Fruit fly (Drosophila melanogaster) whole organism, embryonic: ENCODE results near the gene CG16710.
A peak's percentile ranks its signal among the peaks of the same experiment; 100 is the strongest.

Experiments
- C15 ChIP-seq: fragments of 200-800 bp; sonication (Bioruptor generic); IDR thresholded peaks from 3 replicates; pipeline ENCODE4 v1.3.6; 2022; ENCODE audit warnings: missing biosample characterization, missing genetic modification characterization
- CG11093 ChIP-seq: fragments of 200-800 bp; sonication (Bioruptor generic); IDR thresholded peaks from 3 replicates; pipeline ENCODE4 v1.3.6; 2022; ENCODE audit warnings: missing biosample characterization, missing genetic modification characterization
- CG11723 ChIP-seq: fragments of 200-800 bp; sonication (Bioruptor generic); optimal IDR thresholded peaks from 2 replicates; lab custom pipeline; 2017; ENCODE audit warnings: missing biosample characterization, mild to moderate bottlenecking, missing genetic modification characterization
- CG12104 ChIP-seq: fragments of 200-800 bp; sonication (Bioruptor generic); optimal IDR thresholded peaks from 3 replicates; lab custom pipeline; 2016; ENCODE audit warnings: missing biosample characterization, missing genetic modification characterization
- CG13624 ChIP-seq: fragments of 200-800 bp; sonication (Bioruptor generic); optimal IDR thresholded peaks from 2 replicates; lab custom pipeline; 2016; ENCODE audit warnings: missing biosample characterization, missing genetic modification characterization
- CG13894 ChIP-seq: fragments of 200-800 bp; sonication (Bioruptor generic); optimal IDR thresholded peaks from 3 replicates; lab custom pipeline; 2018; ENCODE audit warnings: missing biosample characterization, mild to moderate bottlenecking, missing genetic modification characterization, moderate library complexity
- CG1603 ChIP-seq: fragments of 200-800 bp; sonication (Bioruptor generic); optimal IDR thresholded peaks from 2 replicates; lab custom pipeline; 2019; ENCODE audit warnings: missing biosample characterization, mild to moderate bottlenecking, missing genetic modification characterization, moderate library complexity
- CG17568 ChIP-seq: fragments of 200-800 bp; sonication (Bioruptor generic); optimal IDR thresholded peaks from 2 replicates; lab custom pipeline; 2018; ENCODE audit warnings: missing biosample characterization, mild to moderate bottlenecking, missing genetic modification characterization, moderate library complexity
- CG17912 ChIP-seq: fragments of 200-800 bp; sonication (Bioruptor generic); optimal IDR thresholded peaks from 2 replicates; lab custom pipeline; 2018; ENCODE audit warnings: missing biosample characterization, mild to moderate bottlenecking, missing genetic modification characterization
- CG18011 ChIP-seq: fragments of 200-800 bp; sonication (Bioruptor generic); optimal IDR thresholded peaks from 2 replicates; lab custom pipeline; 2017; ENCODE audit warnings: missing biosample characterization, missing genetic modification characterization, mild to moderate bottlenecking, moderate library complexity, missing genotype
- CG2875 ChIP-seq: fragments of 200-800 bp; sonication (Bioruptor generic); optimal IDR thresholded peaks from 2 replicates; lab custom pipeline; 2017; ENCODE audit warnings: missing biosample characterization, mild to moderate bottlenecking, missing genetic modification characterization, missing genetic modification reagents
- CG3065 ChIP-seq: fragments of 200-800 bp; sonication (Bioruptor generic); optimal IDR thresholded peaks from 2 replicates; lab custom pipeline; 2016; ENCODE audit warnings: missing biosample characterization, missing genetic modification characterization
- CG31224 ChIP-seq: fragments of 200-800 bp; sonication (Bioruptor generic); IDR thresholded peaks from 2 replicates; pipeline ENCODE4 v1.3.6; 2022; ENCODE audit warnings: missing biosample characterization, missing genetic modification characterization
- CG32772 ChIP-seq: fragments of 200-800 bp; sonication (Bioruptor generic); IDR thresholded peaks from 2 replicates; pipeline ENCODE4 v1.3.6; 2022; ENCODE audit warnings: missing biosample characterization, missing genetic modification characterization
- CG6791 ChIP-seq: fragments of 200-800 bp; sonication (Bioruptor generic); IDR thresholded peaks from 3 replicates; pipeline ENCODE4 v1.3.6; 2022; ENCODE audit warnings: missing biosample characterization, missing genetic modification characterization; ENCODE audit not compliant: partially characterized antibody
- CG6813 ChIP-seq: fragments of 200-800 bp; sonication (Bioruptor generic); optimal IDR thresholded peaks from 2 replicates; lab custom pipeline; 2017; ENCODE audit warnings: missing biosample characterization, missing genetic modification characterization, mild to moderate bottlenecking, moderate library complexity, missing genetic modification reagents
- Dll ChIP-seq: fragments of 200-800 bp; sonication (Bioruptor generic); IDR thresholded peaks from 4 replicates; pipeline ENCODE4 v1.3.6; 2022; ENCODE audit warnings: missing biosample characterization, missing genetic modification characterization; ENCODE audit not compliant: partially characterized antibody
- E2f1 ChIP-seq: fragments of 200-800 bp; sonication (Bioruptor generic); IDR thresholded peaks from 2 replicates; pipeline ENCODE4 v1.3.6; 2022; ENCODE audit warnings: missing biosample characterization, missing genetic modification characterization
- Fer1 ChIP-seq: fragments of 200-800 bp; sonication (Bioruptor generic); optimal IDR thresholded peaks from 2 replicates; lab custom pipeline; 2017; ENCODE audit warnings: missing biosample characterization, mild to moderate bottlenecking, missing genetic modification characterization
- GATAe ChIP-seq: fragments of 200-800 bp; sonication (Bioruptor generic); conservative IDR thresholded peaks from 2 replicates; pipeline ENCODE4 v1.3.6; 2022; ENCODE audit warnings: missing biosample characterization, missing genetic modification characterization
- Gug ChIP-seq: fragments of 200-800 bp; sonication (Bioruptor generic); IDR thresholded peaks from 4 replicates; pipeline ENCODE4 v1.3.6; 2022; ENCODE audit warnings: missing biosample characterization, missing genetic modification characterization
- H15 ChIP-seq: fragments of 200-800 bp; sonication (Bioruptor generic); IDR thresholded peaks from 3 replicates; pipeline ENCODE4 v1.3.6; 2022; ENCODE audit warnings: missing biosample characterization, missing genetic modification characterization
- Hand ChIP-seq: fragments of 200-800 bp; sonication (Bioruptor generic); optimal IDR thresholded peaks from 2 replicates; lab custom pipeline; 2017; ENCODE audit warnings: mild to moderate bottlenecking, missing biosample characterization, missing genetic modification reagents, missing genetic modification characterization
- Lhr ChIP-seq: fragments of 200-800 bp; sonication (Bioruptor generic); optimal IDR thresholded peaks from 3 replicates; lab custom pipeline; 2017; ENCODE audit warnings: mild to moderate bottlenecking, missing biosample characterization, missing genetic modification reagents, missing genetic modification characterization
- MESR4 ChIP-seq: fragments of 200-800 bp; sonication (Bioruptor generic); optimal IDR thresholded peaks from 2 replicates; lab custom pipeline; 2018; ENCODE audit warnings: missing biosample characterization, mild to moderate bottlenecking, missing genetic modification characterization, moderate library complexity
- Mad ChIP-seq: fragments of 200-800 bp; sonication (Bioruptor generic); optimal IDR thresholded peaks from 2 replicates; lab custom pipeline; 2016; ENCODE audit warnings: missing biosample characterization, missing genetic modification characterization
- Nf-YC ChIP-seq: fragments of 200-800 bp; optimal IDR thresholded peaks from 3 replicates; lab custom pipeline; 2019; ENCODE audit warnings: missing biosample characterization, mild to moderate bottlenecking, missing genetic modification characterization, moderate library complexity
- Optix ChIP-seq: fragments of 200-800 bp; sonication (Bioruptor generic); IDR thresholded peaks from 3 replicates; pipeline ENCODE4 v1.3.6; 2022; ENCODE audit warnings: missing biosample characterization, missing genetic modification characterization
- Scr ChIP-seq: fragments of 200-800 bp; sonication (Bioruptor generic); IDR thresholded peaks from 2 replicates; pipeline ENCODE4 v1.3.6; 2022; ENCODE audit warnings: missing biosample characterization, missing genetic modification characterization; ENCODE audit not compliant: partially characterized antibody
- az2 ChIP-seq: fragments of 200-800 bp; sonication (Bioruptor generic); optimal IDR thresholded peaks from 3 replicates; lab custom pipeline; 2016; ENCODE audit warnings: missing biosample characterization, missing genetic modification characterization
- bsh ChIP-seq, 2 experiments: fragments of 200-800 bp; sonication (Bioruptor generic); optimal IDR thresholded peaks; 2 replicates each; lab custom pipeline; 2017 to 2018; ENCODE audit warnings: mild to moderate bottlenecking in 2 of 2, missing biosample characterization in 2 of 2, missing genetic modification characterization in 2 of 2, moderate library complexity in 1 of 2
- cad ChIP-seq: fragments of >200 bp; optimal IDR thresholded peaks from 2 replicates; lab custom pipeline; 2017; ENCODE audit warnings: missing biosample characterization, missing genetic modification characterization
- cas ChIP-seq: fragments of 200-800 bp; sonication (Bioruptor generic); IDR thresholded peaks from 2 replicates; pipeline ENCODE4 v1.3.6; 2022; ENCODE audit warnings: missing biosample characterization, missing genetic modification characterization
- emc ChIP-seq: fragments of 200-800 bp; sonication (Bioruptor generic); optimal IDR thresholded peaks from 2 replicates; lab custom pipeline; 2016; ENCODE audit warnings: missing biosample characterization, missing genetic modification characterization
- fd64A ChIP-seq: fragments of 200-800 bp; sonication (Bioruptor generic); optimal IDR thresholded peaks from 3 replicates; lab custom pipeline; 2018; ENCODE audit warnings: missing biosample characterization, mild to moderate bottlenecking, missing genetic modification characterization
- fru ChIP-seq: fragments of >200 bp; optimal IDR thresholded peaks from 2 replicates; lab custom pipeline; 2017
- gfzf ChIP-seq: fragments of 200-800 bp; sonication (Bioruptor generic); optimal IDR thresholded peaks from 2 replicates; lab custom pipeline; 2016; ENCODE audit warnings: missing biosample characterization, mild to moderate bottlenecking, missing genetic modification characterization, moderate library complexity
- gro ChIP-seq: fragments of 200-800 bp; sonication (Bioruptor generic); optimal IDR thresholded peaks from 2 replicates; lab custom pipeline; 2016; ENCODE audit warnings: missing biosample characterization, missing genetic modification characterization
- hb ChIP-seq: fragments of 200-800 bp; sonication (Bioruptor generic); IDR thresholded peaks from 3 replicates; pipeline ENCODE4 v1.3.6; 2022; ENCODE audit warnings: missing biosample characterization, missing genetic modification characterization; ENCODE audit not compliant: partially characterized antibody
- ind ChIP-seq: fragments of 200-800 bp; sonication (Bioruptor generic); optimal IDR thresholded peaks from 3 replicates; lab custom pipeline; 2016; ENCODE audit warnings: missing biosample characterization, missing genetic modification characterization
- inv ChIP-seq: fragments of 200-800 bp; sonication (Bioruptor generic); IDR thresholded peaks from 2 replicates; pipeline ENCODE4 v1.3.6; 2022; ENCODE audit warnings: missing biosample characterization, missing genetic modification characterization; ENCODE audit not compliant: partially characterized antibody
- lab ChIP-seq: fragments of 200-800 bp; sonication (Bioruptor generic); optimal IDR thresholded peaks from 3 replicates; lab custom pipeline; 2017; ENCODE audit warnings: missing biosample characterization, missing genetic modification characterization, mild to moderate bottlenecking, moderate library complexity, missing genetic modification reagents
- lilli ChIP-seq: fragments of 200-800 bp; sonication (Bioruptor generic); optimal IDR thresholded peaks from 3 replicates; lab custom pipeline; 2016; ENCODE audit warnings: missing biosample characterization, missing genetic modification characterization
- odd ChIP-seq: fragments of 200-800 bp; sonication (Bioruptor generic); optimal IDR thresholded peaks from 2 replicates; lab custom pipeline; 2017; ENCODE audit warnings: missing biosample characterization, mild to moderate bottlenecking, missing genetic modification characterization
- pum ChIP-seq: fragments of 200-800 bp; sonication (Bioruptor generic); optimal IDR thresholded peaks from 2 replicates; lab custom pipeline; 2016; ENCODE audit warnings: missing biosample characterization, missing genetic modification characterization
- ranshi ChIP-seq: fragments of 200-800 bp; sonication (Bioruptor generic); IDR thresholded peaks from 2 replicates; pipeline ENCODE4 v1.3.6; 2022; ENCODE audit warnings: missing biosample characterization, missing genetic modification characterization
- sc ChIP-seq, 3 experiments: fragments of >200 bp in 2 of 3; fragments of 200-800 bp in 1 of 3; sonication (Bioruptor generic) in 1 of 3; optimal IDR thresholded peaks; 2 replicates in 2 of 3; 3 replicates in 1 of 3; lab custom pipeline; 2017; ENCODE audit warnings: mild to moderate bottlenecking in 1 of 3, missing biosample characterization in 1 of 3, missing genetic modification characterization in 1 of 3, missing genetic modification reagents in 1 of 3
- zen2 ChIP-seq: fragments of 200-800 bp; sonication (Bioruptor generic); IDR thresholded peaks from 3 replicates; pipeline ENCODE4 v1.3.6; 2022; ENCODE audit warnings: missing biosample characterization, missing genetic modification characterization; ENCODE audit not compliant: partially characterized antibody
- zfh2 ChIP-seq: fragments of 200-800 bp; sonication (Bioruptor generic); optimal IDR thresholded peaks from 2 replicates; lab custom pipeline; 2016; ENCODE audit warnings: missing biosample characterization, missing genetic modification characterization

Gene CG16710

dm6 chr3R:23722680-23723372 lies 40.5 kb downstream of the CG16710 start, which contains the start of gene CG10365 (continued):
- peak; percentile 81 for TF ChIP-seq ind (GFP tag; lab: Kevin White, UChicago)
- no peak for TF ChIP-seq gro (GFP tag; lab: Kevin White, UChicago)
- TF ChIP-seq CG6813 = peak; percentile 82
- 0 out of 2 replicates have a peak, but pooled peaks have one; percentile 50 for TF ChIP-seq cas (GFP tag; lab: Robert Waterston, UW)
- TF ChIP-seq Gug = no peak
- peak; percentile 88 for TF ChIP-seq ranshi (GFP tag; lab: Robert Waterston, UW)
- TF ChIP-seq Hand (GFP tag; lab: Kevin White, UChicago) = peak; percentile 88
- TF ChIP-seq Lhr = no peak
- TF ChIP-seq CG6791 (GFP tag; lab: Robert Waterston, UW) = no peak
- TF ChIP-seq lab = peak; percentile 92
- TF ChIP-seq E2f1 = peak; percentile 86
- TF ChIP-seq CG12104 (GFP tag; lab: Kevin White, UChicago) = peak; percentile 74
- TF ChIP-seq CG11093 (GFP tag; lab: Robert Waterston, UW) = peak; percentile 69; the same call in 2 of the 3 replicates
- TF ChIP-seq Fer1 (GFP tag; lab: Kevin White, UChicago) = peak; percentile 89
- peak; percentile 62; the same call in 2 of the 3 replicates for TF ChIP-seq C15
- TF ChIP-seq odd = peak; percentile 76
- TF ChIP-seq CG17912 (GFP tag; lab: Kevin White, UChicago) = no peak
- peak; percentile 81 for TF ChIP-seq az2
- no peak for TF ChIP-seq cad
- peak; percentile 30; the same call in 1 of the 2 replicates for TF ChIP-seq GATAe (GFP tag; lab: Robert Waterston, UW)
- TF ChIP-seq pum (GFP tag; lab: Kevin White, UChicago) = no peak
- peak; percentile 85 for TF ChIP-seq CG32772 (GFP tag; lab: Robert Waterston, UW)
- no peak for TF ChIP-seq Scr (GFP tag; lab: Robert Waterston, UW)
- no peak for TF ChIP-seq CG13624 (GFP tag; lab: Kevin White, UChicago)
- TF ChIP-seq CG2875 (GFP tag; lab: Kevin White, UChicago) = peak; percentile 33
- TF ChIP-seq Optix (GFP tag; lab: Robert Waterston, UW) = no peak
- peak; percentile 34 for TF ChIP-seq CG18011 (GFP tag; lab: Kevin White, UChicago)
- TF ChIP-seq zen2 (GFP tag; lab: Robert Waterston, UW) = no peak
- TF ChIP-seq hb (GFP tag; lab: Robert Waterston, UW) = no peak
- TF ChIP-seq CG31224 (GFP tag; lab: Robert Waterston, UW) = no peak
- TF ChIP-seq fd64A (GFP tag; lab: Kevin White, UChicago) = no peak
- peak; percentile 86 for TF ChIP-seq CG13894 (tag; lab: Kevin White, UChicago)
- peak; percentile 3 for TF ChIP-seq CG3065 (GFP tag; lab: Kevin White, UChicago)
- no peak for TF ChIP-seq sc (optimal IDR thresholded peaks at IDR 0.05; lab: Kevin White, UChicago)
- TF ChIP-seq sc (GFP tag; optimal IDR thresholded peaks at IDR 0.05; lab: Kevin White, UChicago) = peak; percentile 24
- peak; percentile 55 for TF ChIP-seq CG17568
- peak; percentile 64 for TF ChIP-seq Nf-YC
- TF ChIP-seq Dll (GFP tag; lab: Robert Waterston, UW) = no peak
- TF ChIP-seq fru (lab: Kevin White, UChicago) = no peak
- no peak for TF ChIP-seq Mad
- peak; percentile 67 for TF ChIP-seq H15 (GFP tag; lab: Robert Waterston, UW)
- peak; percentile 46 for TF ChIP-seq CG1603 (tag; lab: Kevin White, UChicago)
- no peak for TF ChIP-seq gfzf (GFP tag; lab: Kevin White, UChicago)
- TF ChIP-seq emc (GFP tag; lab: Kevin White, UChicago) = no peak
- TF ChIP-seq MESR4 (GFP tag; lab: Kevin White, UChicago) = no peak
- peak; percentile 16 to 77 for TF ChIP-seq bsh (GFP tag; optimal IDR thresholded peaks at IDR 0.05; lab: Kevin White, UChicago)
- no peak for TF ChIP-seq inv (GFP tag; lab: Robert Waterston, UW)
- TF ChIP-seq zfh2 (GFP tag; lab: Kevin White, UChicago) = no peak
- no peak for TF ChIP-seq CG11723 (GFP tag; lab: Kevin White, UChicago)
- peak; percentile 52 for TF ChIP-seq lilli (GFP tag; lab: Kevin White, UChicago)
